In genomic region chrII:3550352-3550751, ce11 we compare ENCODE assay signal across 4 worm cellular contexts.
TF ChIP-seq lines count a peak whose summit lies in the region.

TSS of gene W10G11.19 (plus strand) at chrII:3550652.

TF ChIP-seq in whole organism, L2 larva, 48 proteins besides CTCF, POLR2A, EP300 and RAD21:
- no peak for TF ChIP-seq sem-4 (tag; optimal IDR thresholded peaks at IDR 0.05; lab: Kevin White, UChicago)
- no peak for TF ChIP-seq nhr-237 (tag; optimal IDR thresholded peaks at IDR 0.05; lab: Kevin White, UChicago)
- peak; percentile 38 for TF ChIP-seq fos-1 (tag; optimal IDR thresholded peaks at IDR 0.05; lab: Kevin White, UChicago)

TF ChIP-seq in whole organism, L3 larva, 47 proteins besides CTCF, POLR2A, EP300 and RAD21:
- TF ChIP-seq ztf-4 (tag; optimal IDR thresholded peaks at IDR 0.05; lab: Kevin White, UChicago) (no peak), elt-2 (tag; optimal IDR thresholded peaks at IDR 0.05; lab: Kevin White, UChicago) (peak; percentile 35)

TF ChIP-seq in whole organism, L4 larva, 104 proteins besides CTCF, POLR2A, EP300 and RAD21:
- TF ChIP-seq zip-2 (tag; optimal IDR thresholded peaks at IDR 0.05; lab: Kevin White, UChicago) = no peak
- TF ChIP-seq duxl-1 (tag; optimal IDR thresholded peaks at IDR 0.05; lab: Kevin White, UChicago; ENCODE audit: poor library complexity) = no peak
- TF ChIP-seq dmd-9 (GFP tag; IDR thresholded peaks at IDR 0.05; lab: Robert Waterston, UW) = no peak
- TF ChIP-seq egl-27 (tag; optimal IDR thresholded peaks at IDR 0.05; lab: Kevin White, UChicago) = no peak
- no peak for TF ChIP-seq snpc-4 (tag; optimal IDR thresholded peaks at IDR 0.05; lab: Kevin White, UChicago)
- no peak for TF ChIP-seq nhr-237 (tag; optimal IDR thresholded peaks at IDR 0.05; lab: Kevin White, UChicago)
- TF ChIP-seq fkh-10 (GFP tag; optimal IDR thresholded peaks at IDR 0.05; lab: Kevin White, UChicago) = no peak
- TF ChIP-seq lin-15B (tag; optimal IDR thresholded peaks at IDR 0.05; lab: Kevin White, UChicago) = no peak
- TF ChIP-seq Y75B8A.6 (GFP tag; IDR thresholded peaks at IDR 0.05; lab: Robert Waterston, UW) = no peak
- TF ChIP-seq ztf-11 (tag; optimal IDR thresholded peaks at IDR 0.05; lab: Kevin White, UChicago) = no peak
- TF ChIP-seq mxl-3 (GFP tag; optimal IDR thresholded peaks at IDR 0.05; lab: Kevin White, UChicago) = no peak
- TF ChIP-seq pqm-1 (tag; optimal IDR thresholded peaks at IDR 0.05; lab: Kevin White, UChicago) = peak; percentile 13
- no peak for TF ChIP-seq madf-9 (GFP tag; conservative IDR thresholded peaks at IDR 0.05; lab: Robert Waterston, UW)
- TF ChIP-seq lin-39 (tag; optimal IDR thresholded peaks at IDR 0.05; lab: Kevin White, UChicago) = no peak
- TF ChIP-seq jun-1 (tag; optimal IDR thresholded peaks at IDR 0.05; lab: Kevin White, UChicago) = no peak
- no peak for TF ChIP-seq T26A8.4 (GFP tag; IDR thresholded peaks at IDR 0.05; lab: Robert Waterston, UW)
- no peak for TF ChIP-seq daf-16 (GFP tag; optimal IDR thresholded peaks at IDR 0.05; lab: Kevin White, UChicago)
- TF ChIP-seq daf-16 (tag; optimal IDR thresholded peaks at IDR 0.05; lab: Kevin White, UChicago) = peak; percentile 28
- TF ChIP-seq unc-62 (GFP tag; optimal IDR thresholded peaks at IDR 0.05 in 1 of 2; lab: Kevin White, UChicago) = peak in 1 of 2 experiments; percentile 7
- no peak for TF ChIP-seq unc-62 (tag; optimal IDR thresholded peaks at IDR 0.05; lab: Kevin White, UChicago)
- TF ChIP-seq ceh-28 (tag; optimal IDR thresholded peaks at IDR 0.05; lab: Kevin White, UChicago) = no peak
- TF ChIP-seq skn-1 (tag; optimal IDR thresholded peaks at IDR 0.05; lab: Kevin White, UChicago) = no peak
- TF ChIP-seq R02D3.7 (tag; optimal IDR thresholded peaks at IDR 0.05; lab: Kevin White, UChicago) = no peak
- peak; percentile 21; the same call in 1 of the 2 replicates for TF ChIP-seq dmd-6 (GFP tag; IDR thresholded peaks at IDR 0.05; lab: Robert Waterston, UW)
- no peak for TF ChIP-seq mdt-29 (GFP tag; IDR thresholded peaks at IDR 0.05; lab: Robert Waterston, UW)
- TF ChIP-seq ZK546.5 (tag; optimal IDR thresholded peaks at IDR 0.05; lab: Kevin White, UChicago) = no peak
- TF ChIP-seq ces-1 (GFP tag; optimal IDR thresholded peaks at IDR 0.05; lab: Kevin White, UChicago) = no peak
- no peak for TF ChIP-seq lin-1 (GFP tag; IDR thresholded peaks at IDR 0.05; lab: Robert Waterston, UW)
- TF ChIP-seq fos-1 (tag; optimal IDR thresholded peaks at IDR 0.05; lab: Kevin White, UChicago) = no peak
- TF ChIP-seq ceh-32 (tag; optimal IDR thresholded peaks at IDR 0.05; lab: Kevin White, UChicago; ENCODE audit: poor library complexity) = no peak
- peak; percentile 18 for TF ChIP-seq hlh-11 (tag; optimal IDR thresholded peaks at IDR 0.05; lab: Kevin White, UChicago)
- no peak for TF ChIP-seq zfp-2 (tag; optimal IDR thresholded peaks at IDR 0.05; lab: Kevin White, UChicago)
- TF ChIP-seq Y48G9A.11 (GFP tag; IDR thresholded peaks at IDR 0.05; lab: Robert Waterston, UW) = no peak
- no peak for TF ChIP-seq mdl-1 (tag; optimal IDR thresholded peaks at IDR 0.05; lab: Kevin White, UChicago)
- TF ChIP-seq nhr-102 (tag; optimal IDR thresholded peaks at IDR 0.05; lab: Kevin White, UChicago) = no peak
- TF ChIP-seq hif-1 (tag; optimal IDR thresholded peaks at IDR 0.05; lab: Kevin White, UChicago) = no peak
- TF ChIP-seq nhr-48 (tag; optimal IDR thresholded peaks at IDR 0.05; lab: Kevin White, UChicago) = no peak
- no peak for TF ChIP-seq ceh-44 (GFP tag; IDR thresholded peaks at IDR 0.05; lab: Robert Waterston, UW)
- TF ChIP-seq lir-3 (tag; optimal IDR thresholded peaks at IDR 0.05; lab: Kevin White, UChicago) = no peak
- TF ChIP-seq gei-8 (GFP tag; optimal IDR thresholded peaks at IDR 0.05; lab: Kevin White, UChicago) = no peak
- no peak for TF ChIP-seq F10B5.3 (tag; optimal IDR thresholded peaks at IDR 0.05; lab: Kevin White, UChicago)
- TF ChIP-seq vab-7 (GFP tag; IDR thresholded peaks at IDR 0.05; lab: Robert Waterston, UW) = no peak
- no peak for TF ChIP-seq D1046.2 (GFP tag; IDR thresholded peaks at IDR 0.05; lab: Robert Waterston, UW)
TF ChIP-seq in whole organism, L4 larva: peak in this region for 5.

TF ChIP-seq in whole organism, young adult, 124 proteins besides CTCF, POLR2A, EP300 and RAD21:
- TF ChIP-seq nhr-80 (tag; optimal IDR thresholded peaks at IDR 0.05; lab: Kevin White, UChicago) (peak; percentile 59), D2030.7 (GFP tag; IDR thresholded peaks at IDR 0.05; lab: Robert Waterston, UW) (no peak)
TF ChIP-seq in whole organism, young adult: peak in this region for 1.
